Fruit fly (Drosophila melanogaster) whole organism, pupa: ENCODE data around the gene CG4364.

ENCODE experiments used
- CG10348 ChIP-seq: fragments of 200-800 bp; sonication (Bioruptor generic); IDR thresholded peaks from 2 replicates; pipeline ENCODE4 v1.3.6; 2022; ENCODE audit warnings: missing biosample characterization, missing genetic modification characterization
- CG14655 ChIP-seq: fragments of 200-800 bp; sonication (Bioruptor generic); optimal IDR thresholded peaks from 3 replicates; lab custom pipeline; 2017; ENCODE audit warnings: mild to moderate bottlenecking, missing biosample characterization, missing genetic modification reagents, missing genetic modification characterization
- CG15710 ChIP-seq: fragments of 200-800 bp; sonication (Bioruptor generic); optimal IDR thresholded peaks from 2 replicates; lab custom pipeline; 2018; ENCODE audit warnings: missing biosample characterization, mild to moderate bottlenecking, missing genetic modification characterization, moderate library complexity
- CG32121 ChIP-seq: fragments of 200-800 bp; sonication (Bioruptor generic); IDR thresholded peaks from 2 replicates; pipeline ENCODE4 v1.3.6; 2022; ENCODE audit warnings: missing biosample characterization, missing genetic modification characterization
- CG4496 ChIP-seq: fragments of 200-800 bp; sonication (Bioruptor generic); IDR thresholded peaks from 3 replicates; pipeline ENCODE4 v1.3.6; 2022; ENCODE audit warnings: missing biosample characterization, missing genetic modification characterization
- CG8301 ChIP-seq: fragments of 200-800 bp; sonication (Bioruptor generic); optimal IDR thresholded peaks from 2 replicates; lab custom pipeline; 2018; ENCODE audit warnings: missing biosample characterization, mild to moderate bottlenecking, missing genetic modification characterization
- D1 ChIP-seq: fragments of 200-800 bp; sonication (Bioruptor generic); optimal IDR thresholded peaks from 2 replicates; lab custom pipeline; 2018; ENCODE audit warnings: missing biosample characterization, mild to moderate bottlenecking, missing genetic modification characterization, moderate library complexity
- EcR ChIP-seq: fragments of 200-800 bp; sonication (Bioruptor generic); optimal IDR thresholded peaks from 3 replicates; lab custom pipeline; 2019; ENCODE audit warnings: missing biosample characterization, missing genetic modification characterization, mild to moderate bottlenecking, moderate library complexity, missing genetic modification reagents
- Ets98B ChIP-seq: fragments of 200-800 bp; sonication (Bioruptor generic); IDR thresholded peaks from 2 replicates; pipeline ENCODE4 v1.3.6; 2022; ENCODE audit warnings: missing biosample characterization, missing genetic modification characterization
- Pif1B ChIP-seq: fragments of 200-800 bp; sonication (Bioruptor generic); optimal IDR thresholded peaks from 3 replicates; lab custom pipeline; 2016; ENCODE audit warnings: missing biosample characterization, missing genetic modification characterization
- fd96Ca ChIP-seq: fragments of 200-800 bp; sonication (Bioruptor generic); IDR thresholded peaks from 3 replicates; pipeline ENCODE4 v1.3.6; 2022; ENCODE audit warnings: missing biosample characterization, missing genetic modification characterization
- gl ChIP-seq: fragments of 200-800 bp; sonication (Bioruptor generic); optimal IDR thresholded peaks from 2 replicates; lab custom pipeline; 2018; ENCODE audit warnings: missing biosample characterization, mild to moderate bottlenecking, missing genetic modification characterization
- rn ChIP-seq: fragments of 200-800 bp; sonication (Bioruptor generic); IDR thresholded peaks from 2 replicates; pipeline ENCODE4 v1.3.6; 2022; ENCODE audit warnings: missing biosample characterization, missing genetic modification characterization

dm6 chr2L:9731269-9731668, 20.2 kb upstream of the CG4364 start:
- TF ChIP-seq CG15710 (no peak), EcR (no peak), D1 (tag; lab: Kevin White, UChicago) (no peak), gl (no peak), Ets98B (GFP tag; lab: Robert Waterston, UW) (no peak), rn (GFP tag; lab: Robert Waterston, UW) (no peak), CG32121 (GFP tag; lab: Robert Waterston, UW) (no peak), Pif1B (no peak), CG14655 (GFP tag; lab: Kevin White, UChicago) (no peak), fd96Ca (GFP tag; lab: Robert Waterston, UW) (0 out of 3 replicates have a peak, but pooled peaks have one; percentile 9), CG4496 (0 out of 3 replicates have a peak, but pooled peaks have one; percentile 28), CG10348 (GFP tag; lab: Robert Waterston, UW) (no peak), CG8301 (tag; lab: Kevin White, UChicago) (no peak)
